Worm (Caenorhabditis elegans): ENCODE results near the gene srsx-34.

Gene srsx-34

ce11 chrV:9044871-9045270 is 9.1 kb downstream of the srsx-34 start, which contains the start of gene nhr-30:
nhr-30 (plus strand) TSS chrV:9045171.
- TF ChIP-seq ztf-29 (GFP tag; IDR thresholded peaks at IDR 0.05) (no peak), flt-1 (GFP tag; IDR thresholded peaks at IDR 0.05) (no peak), ref-1 (GFP tag; conservative IDR thresholded peaks at IDR 0.05) (no peak), klf-2 (GFP tag; conservative IDR thresholded peaks at IDR 0.05) (no peak), ztf-23 (GFP tag; IDR thresholded peaks at IDR 0.05) (no peak), tab-1 (GFP tag; IDR thresholded peaks at IDR 0.05) (no peak), cog-1 (tag; optimal IDR thresholded peaks at IDR 0.05) (no peak), med-1 (GFP tag; optimal IDR thresholded peaks at IDR 0.05; ENCODE audit: insufficient read depth) (no peak), T22C8.4 (GFP tag; IDR thresholded peaks at IDR 0.05) (no peak)

- no peak for TF ChIP-seq T22C8.4 (GFP tag; IDR thresholded peaks at IDR 0.05)
- no peak for TF ChIP-seq klf-2 (GFP tag; conservative IDR thresholded peaks at IDR 0.05)
- no peak for TF ChIP-seq ztf-23 (GFP tag; IDR thresholded peaks at IDR 0.05)
- TF ChIP-seq ztf-29 (GFP tag; IDR thresholded peaks at IDR 0.05) = no peak
- TF ChIP-seq ref-1 (GFP tag; conservative IDR thresholded peaks at IDR 0.05) = no peak
- TF ChIP-seq tab-1 (GFP tag; IDR thresholded peaks at IDR 0.05) = no peak
- no peak for TF ChIP-seq med-1 (GFP tag; optimal IDR thresholded peaks at IDR 0.05; ENCODE audit: insufficient read depth)
- no peak for TF ChIP-seq flt-1 (GFP tag; IDR thresholded peaks at IDR 0.05)
- no peak for TF ChIP-seq cog-1 (tag; optimal IDR thresholded peaks at IDR 0.05)
Observed at ce11 chrV:9047555-9048049, 11.8 kb downstream of the srsx-34 start, which contains the start of gene C25E10.17. C25E10.17 (minus strand) TSS chrV:9047605.

DNA sequence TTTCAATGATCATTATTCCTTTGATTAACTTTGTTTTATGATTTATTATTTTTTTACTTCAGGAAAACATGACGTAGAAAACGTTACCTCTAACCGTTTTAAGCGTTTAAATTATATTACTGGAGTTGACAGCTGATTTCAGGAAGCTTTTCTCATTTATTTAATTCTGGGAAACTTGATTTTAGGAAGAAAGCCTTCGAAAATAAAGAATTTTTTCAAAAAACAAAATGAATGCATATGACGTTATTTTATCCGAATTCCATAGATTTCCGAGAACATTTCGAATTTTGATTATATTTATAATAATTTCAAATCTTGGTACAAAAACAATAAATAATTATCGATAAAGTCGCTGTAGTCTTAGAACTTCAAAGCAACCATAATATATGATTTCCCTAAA is 13.5 kb downstream of the srsx-34 start:
- TF ChIP-seq cog-1 (tag; optimal IDR thresholded peaks at IDR 0.05) (no peak), tab-1 (GFP tag; IDR thresholded peaks at IDR 0.05) (no peak), med-1 (GFP tag; optimal IDR thresholded peaks at IDR 0.05; ENCODE audit: insufficient read depth) (no peak), flt-1 (GFP tag; IDR thresholded peaks at IDR 0.05) (no peak), klf-2 (GFP tag; conservative IDR thresholded peaks at IDR 0.05) (no peak)

DNA sequence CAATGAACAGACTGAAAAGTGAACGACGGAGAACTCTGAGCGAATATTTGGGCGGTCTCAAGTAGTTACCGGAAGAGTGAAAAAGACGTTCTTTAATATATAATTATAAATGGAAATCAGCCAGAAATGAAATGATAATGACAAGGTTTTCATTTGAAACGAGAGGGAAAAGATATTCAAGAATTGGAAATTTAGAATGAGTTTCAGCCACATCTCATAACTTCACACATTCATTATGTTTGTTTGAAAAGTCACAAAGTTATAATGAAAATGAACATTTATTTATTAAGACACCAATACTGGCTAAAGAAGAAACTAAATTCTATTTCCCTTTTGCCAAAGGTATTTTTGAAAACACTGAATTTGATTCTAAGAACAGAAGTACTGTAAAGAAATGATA is 15.3 kb downstream of the srsx-34 start, which contains the start of gene C25E10.7:
Gene C25E10.7, minus strand, starts transcription at position 101 of the 400 bp plus-strand sequence.
- TF ChIP-seq T22C8.4 (GFP tag; IDR thresholded peaks at IDR 0.05) = no peak
- TF ChIP-seq ref-1 (GFP tag; conservative IDR thresholded peaks at IDR 0.05) = no peak
- no peak for TF ChIP-seq cog-1 (tag; optimal IDR thresholded peaks at IDR 0.05)
- no peak for TF ChIP-seq flt-1 (GFP tag; IDR thresholded peaks at IDR 0.05)
- TF ChIP-seq med-1 (GFP tag; optimal IDR thresholded peaks at IDR 0.05; ENCODE audit: insufficient read depth) = no peak
- no peak for TF ChIP-seq klf-2 (GFP tag; conservative IDR thresholded peaks at IDR 0.05)
- no peak for TF ChIP-seq ztf-29 (GFP tag; IDR thresholded peaks at IDR 0.05)
- TF ChIP-seq ztf-23 (GFP tag; IDR thresholded peaks at IDR 0.05) = no peak

DNA sequence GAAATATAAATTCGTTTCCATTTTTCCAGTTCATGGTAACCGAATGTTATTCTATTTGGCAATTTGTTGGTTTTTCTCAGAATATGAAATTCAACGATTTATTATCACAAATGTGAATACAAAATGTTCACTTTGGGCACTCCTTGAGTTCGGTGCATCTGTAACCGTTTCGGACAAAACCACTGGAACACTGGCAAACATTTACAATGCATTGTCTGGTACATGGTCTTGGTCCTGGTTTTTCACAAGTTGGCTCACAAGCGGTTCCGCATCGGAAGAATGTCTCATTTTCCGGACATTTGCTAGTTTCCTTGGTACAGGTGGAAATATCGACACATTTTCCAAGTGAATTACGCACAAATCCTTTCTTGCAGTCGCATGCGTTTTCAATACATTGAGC is 17.4 kb downstream of the srsx-34 start:
- TF ChIP-seq T22C8.4 (GFP tag; IDR thresholded peaks at IDR 0.05) (no peak), ztf-29 (GFP tag; IDR thresholded peaks at IDR 0.05) (no peak), med-1 (GFP tag; optimal IDR thresholded peaks at IDR 0.05; ENCODE audit: insufficient read depth) (no peak), flt-1 (GFP tag; IDR thresholded peaks at IDR 0.05) (no peak), cog-1 (tag; optimal IDR thresholded peaks at IDR 0.05) (no peak), ref-1 (GFP tag; conservative IDR thresholded peaks at IDR 0.05) (no peak), ztf-23 (GFP tag; IDR thresholded peaks at IDR 0.05) (no peak), klf-2 (GFP tag; conservative IDR thresholded peaks at IDR 0.05) (no peak), tab-1 (GFP tag; IDR thresholded peaks at IDR 0.05) (no peak)

DNA sequence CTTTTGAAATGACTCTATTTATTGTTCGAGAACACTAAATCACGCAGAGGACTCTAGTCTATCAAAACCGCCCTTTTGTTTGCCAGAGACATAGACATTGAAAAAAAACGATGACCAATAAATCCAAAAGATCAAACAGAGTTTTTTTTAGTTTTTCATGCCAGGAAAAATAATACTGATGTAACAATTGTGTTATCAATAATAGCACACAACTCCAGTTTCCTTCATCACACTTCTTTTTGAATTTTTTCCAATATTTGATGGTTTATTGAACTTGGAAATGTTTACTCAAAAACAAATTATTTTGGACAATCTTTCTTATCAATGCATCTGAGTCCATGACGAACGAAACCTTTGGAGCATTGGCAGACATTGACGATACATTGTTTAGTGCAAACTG is 18.2 kb downstream of the srsx-34 start, which contains the start of gene C25E10.8:
Gene C25E10.8, minus strand, starts transcription at position 101 of the 400 bp plus-strand sequence.
- TF ChIP-seq tab-1 (GFP tag; IDR thresholded peaks at IDR 0.05) = no peak
- no peak for TF ChIP-seq klf-2 (GFP tag; conservative IDR thresholded peaks at IDR 0.05)
- TF ChIP-seq ztf-29 (GFP tag; IDR thresholded peaks at IDR 0.05) = no peak
- TF ChIP-seq cog-1 (tag; optimal IDR thresholded peaks at IDR 0.05) = no peak
- no peak for TF ChIP-seq med-1 (GFP tag; optimal IDR thresholded peaks at IDR 0.05; ENCODE audit: insufficient read depth)
- TF ChIP-seq ref-1 (GFP tag; conservative IDR thresholded peaks at IDR 0.05) = no peak
- TF ChIP-seq ztf-23 (GFP tag; IDR thresholded peaks at IDR 0.05) = no peak
- TF ChIP-seq T22C8.4 (GFP tag; IDR thresholded peaks at IDR 0.05) = no peak
- no peak for TF ChIP-seq flt-1 (GFP tag; IDR thresholded peaks at IDR 0.05)

DNA sequence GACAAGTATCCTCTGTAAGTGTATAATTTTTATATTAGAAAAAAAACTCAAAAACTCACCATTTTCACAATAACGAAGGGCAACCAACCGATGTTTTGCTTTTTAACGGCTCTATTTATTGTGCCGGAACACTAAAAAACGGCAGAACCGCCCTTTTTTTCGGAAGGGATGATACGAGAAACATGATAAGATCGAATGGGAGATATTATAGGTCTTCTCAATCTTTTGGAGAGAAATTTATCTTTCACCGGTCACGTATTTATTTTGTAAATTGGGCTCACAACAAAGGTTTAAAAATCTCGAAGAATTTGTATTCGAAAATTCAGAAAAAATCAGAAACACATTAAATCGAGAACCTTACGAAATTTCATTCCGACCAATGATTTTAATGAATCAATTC is 19.0 kb downstream of the srsx-34 start, which contains the start of gene swm-1:
Gene swm-1, minus strand, starts transcription at position 101 of the 400 bp plus-strand sequence.
- TF ChIP-seq med-1 (GFP tag; optimal IDR thresholded peaks at IDR 0.05; ENCODE audit: insufficient read depth) (no peak), ztf-29 (GFP tag; IDR thresholded peaks at IDR 0.05) (no peak)

ce11 chrV:9055644-9056043 is 19.9 kb downstream of the srsx-34 start:
- TF ChIP-seq tab-1 (GFP tag; IDR thresholded peaks at IDR 0.05) (no peak), ref-1 (GFP tag; conservative IDR thresholded peaks at IDR 0.05) (no peak), ztf-23 (GFP tag; IDR thresholded peaks at IDR 0.05) (no peak), ztf-29 (GFP tag; IDR thresholded peaks at IDR 0.05) (no peak), flt-1 (GFP tag; IDR thresholded peaks at IDR 0.05) (no peak), cog-1 (tag; optimal IDR thresholded peaks at IDR 0.05) (no peak), med-1 (GFP tag; optimal IDR thresholded peaks at IDR 0.05; ENCODE audit: insufficient read depth) (no peak), T22C8.4 (GFP tag; IDR thresholded peaks at IDR 0.05) (no peak), klf-2 (GFP tag; conservative IDR thresholded peaks at IDR 0.05) (no peak)

- no peak for TF ChIP-seq tab-1 (GFP tag; IDR thresholded peaks at IDR 0.05)
- TF ChIP-seq ztf-23 (GFP tag; IDR thresholded peaks at IDR 0.05) = no peak
- TF ChIP-seq klf-2 (GFP tag; conservative IDR thresholded peaks at IDR 0.05) = no peak
- no peak for TF ChIP-seq flt-1 (GFP tag; IDR thresholded peaks at IDR 0.05)
- no peak for TF ChIP-seq T22C8.4 (GFP tag; IDR thresholded peaks at IDR 0.05)
- TF ChIP-seq cog-1 (tag; optimal IDR thresholded peaks at IDR 0.05) = no peak
Observed at ce11 chrV:9056253-9056652, 20.5 kb downstream of the srsx-34 start, which contains the start of gene C25E10.10. C25E10.10 (minus strand) TSS chrV:9056353.

ce11 chrV:9058627-9059026 is 22.8 kb downstream of the srsx-34 start, which contains the start of gene C25E10.11:
C25E10.11 (minus strand) TSS chrV:9058727.
- TF ChIP-seq T22C8.4 (GFP tag; IDR thresholded peaks at IDR 0.05) (no peak), ztf-23 (GFP tag; IDR thresholded peaks at IDR 0.05) (no peak), ztf-29 (GFP tag; IDR thresholded peaks at IDR 0.05) (no peak), ref-1 (GFP tag; conservative IDR thresholded peaks at IDR 0.05) (no peak), flt-1 (GFP tag; IDR thresholded peaks at IDR 0.05) (no peak), klf-2 (GFP tag; conservative IDR thresholded peaks at IDR 0.05) (no peak), cog-1 (tag; optimal IDR thresholded peaks at IDR 0.05) (no peak), tab-1 (GFP tag; IDR thresholded peaks at IDR 0.05) (no peak), med-1 (GFP tag; optimal IDR thresholded peaks at IDR 0.05; ENCODE audit: insufficient read depth) (no peak)
